Worm (Caenorhabditis elegans) whole organism, L4 larva: ENCODE measurements around the gene F32D8.8.

Experiments
- ama-1 ChIP-seq: fragments of 150-350 bp; optimal IDR thresholded peaks from 2 replicates; lab custom pipeline; 2014; ENCODE audit warnings: inconsistent platforms, mixed read lengths
- arid-1 ChIP-seq: fragments of 200-800 bp; sonication (Bioruptor generic); conservative IDR thresholded peaks from 2 replicates; pipeline ENCODE4 v1.3.6; 2022; ENCODE audit warnings: missing genetic modification reagents, missing genetic modification characterization, missing compliant biosample characterization
- dmd-8 ChIP-seq: fragments of 200-800 bp; sonication (Bioruptor generic); IDR thresholded peaks from 2 replicates; pipeline ENCODE4 v1.3.6; 2022; ENCODE audit warnings: missing genetic modification characterization, missing compliant biosample characterization
- nhr-10 ChIP-seq: fragments of 150-350 bp; optimal IDR thresholded peaks from 2 replicates; lab custom pipeline; 2014; ENCODE audit warnings: missing biosample characterization, missing genetic modification characterization
- skn-1 ChIP-seq: fragments of 150-350 bp; optimal IDR thresholded peaks from 2 replicates; lab custom pipeline; 2014; ENCODE audit warnings: missing biosample characterization, missing genetic modification characterization

- TF ChIP-seq dmd-8 (GFP tag; lab: Robert Waterston, UW) = no peak
- no peak for TF ChIP-seq arid-1
- no peak for TF ChIP-seq skn-1 (tag; lab: Kevin White, UChicago)
- TF ChIP-seq nhr-10 (tag; lab: Kevin White, UChicago) = no peak
- no peak for TF ChIP-seq ama-1 (lab: Kevin White, UChicago)
These were observed 44.2 kb downstream of the F32D8.8 start for ce11 chrV:10858340-10858739.
